Fruit fly (Drosophila melanogaster): ENCODE data around the gene CG15141.

CG15141 gene

dm6 chr2L:17383588-17384308 lies 26.7 kb upstream of the CG15141 start, which contains the start of gene Lrch:
Gene Lrch, minus strand, starts transcription at chr2L:17384115.
- no peak for TF ChIP-seq psq (optimal IDR thresholded peaks at IDR 0.05)
- no peak for TF ChIP-seq Myc (optimal IDR thresholded peaks at IDR 0.05)
- TF ChIP-seq Sin3A (optimal IDR thresholded peaks at IDR 0.05) = no peak
- TF ChIP-seq insv (optimal IDR thresholded peaks at IDR 0.05) = no peak
- TF ChIP-seq ttk (optimal IDR thresholded peaks at IDR 0.05) = no peak
- TF ChIP-seq h (optimal IDR thresholded peaks at IDR 0.05) = no peak

- no peak for TF ChIP-seq ttk (optimal IDR thresholded peaks at IDR 0.05)
- TF ChIP-seq h (optimal IDR thresholded peaks at IDR 0.05) = no peak
- no peak for TF ChIP-seq Myc (optimal IDR thresholded peaks at IDR 0.05)
- TF ChIP-seq Sin3A (optimal IDR thresholded peaks at IDR 0.05) = no peak
- no peak for TF ChIP-seq psq (optimal IDR thresholded peaks at IDR 0.05)
- TF ChIP-seq insv (optimal IDR thresholded peaks at IDR 0.05) = no peak
Observed at dm6 chr2L:17384331-17385220, 25.9 kb upstream of the CG15141 start, which contains the start of gene CLIP-190. Gene CLIP-190, plus strand, starts transcription at chr2L:17384700.

- no peak for TF ChIP-seq Sin3A (optimal IDR thresholded peaks at IDR 0.05)
- TF ChIP-seq insv (optimal IDR thresholded peaks at IDR 0.05) = no peak
- no peak for TF ChIP-seq psq (optimal IDR thresholded peaks at IDR 0.05)
- TF ChIP-seq Myc (optimal IDR thresholded peaks at IDR 0.05) = no peak
- TF ChIP-seq h (optimal IDR thresholded peaks at IDR 0.05) = no peak
- TF ChIP-seq ttk (optimal IDR thresholded peaks at IDR 0.05) = no peak
Observed at dm6 chr2L:17385221-17385529, 25.3 kb upstream of the CG15141 start.

- TF ChIP-seq Myc (optimal IDR thresholded peaks at IDR 0.05) = no peak
- no peak for TF ChIP-seq insv (optimal IDR thresholded peaks at IDR 0.05)
- TF ChIP-seq psq (optimal IDR thresholded peaks at IDR 0.05) = no peak
- no peak for TF ChIP-seq h (optimal IDR thresholded peaks at IDR 0.05)
- no peak for TF ChIP-seq ttk (optimal IDR thresholded peaks at IDR 0.05)
- TF ChIP-seq Sin3A (optimal IDR thresholded peaks at IDR 0.05) = no peak
Observed at dm6 chr2L:17387735-17388367, 22.6 kb upstream of the CG15141 start.

- no peak for TF ChIP-seq Myc (optimal IDR thresholded peaks at IDR 0.05)
- TF ChIP-seq psq (optimal IDR thresholded peaks at IDR 0.05) = no peak
- TF ChIP-seq h (optimal IDR thresholded peaks at IDR 0.05) = no peak
- no peak for TF ChIP-seq Sin3A (optimal IDR thresholded peaks at IDR 0.05)
- TF ChIP-seq ttk (optimal IDR thresholded peaks at IDR 0.05) = no peak
- no peak for TF ChIP-seq insv (optimal IDR thresholded peaks at IDR 0.05)
Observed at dm6 chr2L:17389104-17389503, 21.3 kb upstream of the CG15141 start.

- TF ChIP-seq Myc (optimal IDR thresholded peaks at IDR 0.05) (no peak), ttk (optimal IDR thresholded peaks at IDR 0.05) (no peak), psq (optimal IDR thresholded peaks at IDR 0.05) (no peak), insv (optimal IDR thresholded peaks at IDR 0.05) (no peak), h (optimal IDR thresholded peaks at IDR 0.05) (no peak), Sin3A (optimal IDR thresholded peaks at IDR 0.05) (no peak)
Observed at dm6 chr2L:17390782-17391181, 19.7 kb upstream of the CG15141 start.

- TF ChIP-seq Myc (optimal IDR thresholded peaks at IDR 0.05) (no peak), Sin3A (optimal IDR thresholded peaks at IDR 0.05) (no peak), ttk (optimal IDR thresholded peaks at IDR 0.05) (no peak), h (optimal IDR thresholded peaks at IDR 0.05) (no peak), psq (optimal IDR thresholded peaks at IDR 0.05) (no peak), insv (optimal IDR thresholded peaks at IDR 0.05) (no peak)
Observed at dm6 chr2L:17394939-17395338, 15.5 kb upstream of the CG15141 start.

dm6 chr2L:17397372-17397771 lies 13.1 kb upstream of the CG15141 start:
- TF ChIP-seq h (optimal IDR thresholded peaks at IDR 0.05) (no peak), psq (optimal IDR thresholded peaks at IDR 0.05) (no peak), ttk (optimal IDR thresholded peaks at IDR 0.05) (no peak), Sin3A (optimal IDR thresholded peaks at IDR 0.05) (no peak), insv (optimal IDR thresholded peaks at IDR 0.05) (no peak), Myc (optimal IDR thresholded peaks at IDR 0.05) (no peak)

- TF ChIP-seq Myc (optimal IDR thresholded peaks at IDR 0.05) (no peak), Sin3A (optimal IDR thresholded peaks at IDR 0.05) (no peak), psq (optimal IDR thresholded peaks at IDR 0.05) (no peak), ttk (optimal IDR thresholded peaks at IDR 0.05) (no peak)
Observed at dm6 chr2L:17402493-17402892, 7.9 kb upstream of the CG15141 start.

- TF ChIP-seq Myc (optimal IDR thresholded peaks at IDR 0.05) = no peak
- no peak for TF ChIP-seq h (optimal IDR thresholded peaks at IDR 0.05)
- no peak for TF ChIP-seq ttk (optimal IDR thresholded peaks at IDR 0.05)
- TF ChIP-seq insv (optimal IDR thresholded peaks at IDR 0.05) = no peak
- TF ChIP-seq psq (optimal IDR thresholded peaks at IDR 0.05) = no peak
- TF ChIP-seq Sin3A (optimal IDR thresholded peaks at IDR 0.05) = no peak
Observed at dm6 chr2L:17412533-17412932, 2.1 kb downstream of the CG15141 start, which contains the start of gene Rsph9. Gene Rsph9, minus strand, starts transcription at chr2L:17412633.

- no peak for TF ChIP-seq Myc (optimal IDR thresholded peaks at IDR 0.05)
Observed at dm6 chr2L:17420419-17420818, 10.0 kb downstream of the CG15141 start.

- TF ChIP-seq insv (optimal IDR thresholded peaks at IDR 0.05) (no peak), Myc (optimal IDR thresholded peaks at IDR 0.05) (no peak)
Observed at dm6 chr2L:17421366-17421765, 10.9 kb downstream of the CG15141 start.

Measured in Kc167 (cell line).